Fruit fly (Drosophila melanogaster) S2 (cell line): ENCODE measurements around the gene CG31910.

Experiments used
- CG8478 ChIP-seq: fragments of >200 bp; optimal IDR thresholded peaks from 2 replicates; lab custom pipeline; 2018
- CTCF ChIP-seq, 2 experiments: fragments of >200 bp; optimal IDR thresholded peaks; 2 replicates each; lab custom pipeline; 2018

DNA sequence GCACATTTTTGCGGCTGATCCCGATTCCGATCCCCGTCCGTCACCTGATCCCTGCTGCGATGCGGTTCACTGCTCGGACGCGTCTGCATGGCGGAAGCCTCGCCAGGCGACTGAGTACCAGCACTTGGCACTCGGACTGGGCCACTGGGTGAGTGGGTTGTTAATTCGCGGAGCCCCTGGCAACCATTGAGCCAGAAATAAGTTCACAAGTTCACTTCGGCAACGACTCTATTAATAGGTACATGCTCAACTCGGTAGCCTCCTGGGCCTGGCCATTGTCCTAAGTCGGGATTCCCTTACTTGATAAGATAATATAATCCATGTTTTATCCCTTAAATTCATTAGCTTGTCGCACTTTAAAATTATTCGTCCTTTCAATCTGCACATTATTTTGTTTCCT, 5.3 kb downstream of the CG31910 start, which contains the start of gene TTLL3A:
- TF ChIP-seq CG8478 (lab: Kevin White, UChicago): no peak
- TF ChIP-seq CTCF (optimal IDR thresholded peaks at IDR 0.05; lab: Kevin White, UChicago): no peak
